Worm (Caenorhabditis elegans): ENCODE results near the gene ugt-51.

DNA sequence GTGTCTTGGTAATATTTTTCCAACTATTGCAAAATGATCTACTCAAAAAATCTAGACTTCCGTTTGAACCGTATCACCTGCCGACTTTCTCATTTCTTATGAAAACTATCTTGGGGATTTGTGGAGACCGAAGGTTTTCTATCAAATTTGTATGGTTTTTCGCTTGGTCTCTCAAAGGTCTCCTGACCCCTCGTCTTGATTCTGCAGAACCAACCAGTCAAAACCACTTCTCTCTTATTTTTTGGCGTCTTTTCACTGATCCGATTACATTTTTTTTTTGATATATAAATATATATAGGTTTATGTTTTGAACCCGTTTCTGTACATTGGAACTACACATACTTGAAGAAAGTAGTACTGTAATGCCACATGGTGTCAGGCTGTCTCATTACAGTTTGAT is 48.6 kb upstream of the ugt-51 start:
- TF ChIP-seq unc-62 (GFP tag; optimal IDR thresholded peaks at IDR 0.05) (no peak), fos-1 (tag; optimal IDR thresholded peaks at IDR 0.05) (no peak), lin-35 (GFP tag; optimal IDR thresholded peaks at IDR 0.05) (no peak), jun-1 (tag; optimal IDR thresholded peaks at IDR 0.05) (no peak), dsc-1 (tag; optimal IDR thresholded peaks at IDR 0.05) (no peak), nhr-11 (tag; optimal IDR thresholded peaks at IDR 0.05) (no peak), ceh-82 (tag; optimal IDR thresholded peaks at IDR 0.05) (no peak), ces-1 (GFP tag; optimal IDR thresholded peaks at IDR 0.05) (no peak), nhr-71 (tag; optimal IDR thresholded peaks at IDR 0.05) (no peak), ceh-8 (GFP tag; optimal IDR thresholded peaks at IDR 0.05) (no peak), elt-2 (tag; optimal IDR thresholded peaks at IDR 0.05) (no peak), ceh-90 (tag; optimal IDR thresholded peaks at IDR 0.05) (no peak), mef-2 (tag; optimal IDR thresholded peaks at IDR 0.05) (no peak), nhr-237 (tag; optimal IDR thresholded peaks at IDR 0.05) (no peak)
